Worm (Caenorhabditis elegans): ENCODE data around the gene trx-2.

trx-2 gene

DNA sequence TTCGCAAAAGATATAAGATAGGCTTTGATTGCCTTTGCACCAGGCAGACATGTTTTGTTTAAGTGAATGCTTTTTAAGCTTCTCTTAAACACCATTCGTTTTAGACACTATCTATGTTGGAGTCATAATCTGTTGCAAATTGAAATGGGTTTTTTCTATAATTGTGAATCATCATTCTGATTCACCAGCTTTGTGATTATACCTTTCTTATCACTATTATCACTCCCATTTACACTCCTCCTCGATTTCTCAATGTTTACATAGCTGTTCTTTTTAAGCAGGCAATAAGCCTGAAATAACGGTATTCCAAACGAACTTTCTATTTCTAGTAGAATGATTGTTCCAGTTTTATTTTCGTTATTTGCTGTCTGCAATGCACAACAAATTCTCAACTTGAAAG is 17.4 kb upstream of the trx-2 start, which contains the start of gene B0024.4:
TSS of gene B0024.4 (plus strand) at position 301 of the 400 bp plus-strand sequence.
- no peak for TF ChIP-seq npax-4 (tag; optimal IDR thresholded peaks at IDR 0.05)
- no peak for TF ChIP-seq Y22D7AL.16 (tag; optimal IDR thresholded peaks at IDR 0.05)
- no peak for TF ChIP-seq mec-3 (tag; optimal IDR thresholded peaks at IDR 0.05; ENCODE audit: borderline replicate concordance)
- no peak for TF ChIP-seq ceh-45 (GFP tag; IDR thresholded peaks at IDR 0.05)
- no peak for TF ChIP-seq ceh-48 (tag; optimal IDR thresholded peaks at IDR 0.05)
- no peak for TF ChIP-seq tbx-2 (tag; optimal IDR thresholded peaks at IDR 0.05)

DNA sequence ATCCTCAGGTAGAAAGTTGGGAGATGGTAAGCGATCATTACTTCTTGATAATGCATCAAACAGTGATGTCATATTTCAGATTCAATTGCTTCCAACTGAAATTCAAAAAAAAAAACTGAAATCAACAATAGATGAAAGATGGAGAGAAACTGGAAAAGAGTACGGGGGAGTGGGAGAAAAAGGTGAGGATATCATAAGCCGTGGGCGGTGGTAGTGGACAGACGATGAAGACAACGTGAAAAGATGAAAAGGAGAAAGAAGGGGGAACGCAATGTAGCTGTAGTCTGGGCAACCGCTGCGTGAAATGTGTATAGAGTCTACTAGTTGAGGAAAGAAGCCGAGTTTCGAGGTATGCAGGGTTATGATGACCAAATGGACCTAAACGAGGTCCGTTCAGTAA is 7.2 kb upstream of the trx-2 start, which contains the start of gene che-12:
TSS of gene che-12 (minus strand) at position 101 of the 400 bp plus-strand sequence.
- no peak for TF ChIP-seq C08G9.2 (tag; optimal IDR thresholded peaks at IDR 0.05)
- no peak for TF ChIP-seq syd-9 (tag; optimal IDR thresholded peaks at IDR 0.05)
- TF ChIP-seq sox-4 (tag; optimal IDR thresholded peaks at IDR 0.05): no peak
- no peak for TF ChIP-seq gmeb-2 (tag; optimal IDR thresholded peaks at IDR 0.05)
- TF ChIP-seq ttx-3 (tag; optimal IDR thresholded peaks at IDR 0.05): no peak
- no peak for TF ChIP-seq ceh-2 (tag; optimal IDR thresholded peaks at IDR 0.05)
- TF ChIP-seq ceh-14 (tag; optimal IDR thresholded peaks at IDR 0.05): no peak
- no peak for TF ChIP-seq ceh-48 (tag; optimal IDR thresholded peaks at IDR 0.05)
- no peak for TF ChIP-seq ceh-24 (tag; optimal IDR thresholded peaks at IDR 0.05)
- TF ChIP-seq pat-9 (tag; optimal IDR thresholded peaks at IDR 0.05): no peak
- no peak for TF ChIP-seq zip-5 (tag; optimal IDR thresholded peaks at IDR 0.05)
- no peak for TF ChIP-seq Y22D7AL.16 (tag; optimal IDR thresholded peaks at IDR 0.05)
- no peak for TF ChIP-seq fax-1 (tag; optimal IDR thresholded peaks at IDR 0.05)
- no peak for TF ChIP-seq ceh-30 (tag; optimal IDR thresholded peaks at IDR 0.05)
- no peak for TF ChIP-seq T23F11.4 (GFP tag; optimal IDR thresholded peaks at IDR 0.05)

DNA sequence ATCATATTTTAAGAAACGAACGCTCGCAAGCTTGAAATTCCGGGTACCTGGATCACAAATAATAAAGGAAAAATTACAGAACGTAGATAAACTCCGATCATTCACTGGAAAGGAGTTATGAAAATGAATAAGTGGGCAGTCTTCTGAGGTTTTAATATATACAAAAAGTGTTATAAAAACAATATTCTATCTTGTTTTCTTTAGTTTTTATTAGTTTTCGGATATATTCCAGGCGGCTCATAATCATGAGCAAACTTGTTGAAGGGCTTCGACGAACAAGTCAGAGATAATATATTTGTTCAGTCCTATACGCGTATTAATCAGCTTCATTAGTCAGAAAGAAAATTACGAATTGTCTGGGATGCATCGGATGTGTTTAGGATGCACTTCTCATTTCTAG is 518 bp upstream of the trx-2 start, which contains the start of gene gcy-6:
TSS of gene gcy-6 (minus strand) at position 101 of the 400 bp plus-strand sequence.
- TF ChIP-seq sox-2 (GFP tag; IDR thresholded peaks at IDR 0.05): no peak
- no peak for TF ChIP-seq elt-2 (tag; optimal IDR thresholded peaks at IDR 0.05)
- TF ChIP-seq madf-2 (tag; optimal IDR thresholded peaks at IDR 0.05): no peak
- TF ChIP-seq ceh-34 (tag; optimal IDR thresholded peaks at IDR 0.05): no peak
- no peak for TF ChIP-seq tbx-7 (tag; optimal IDR thresholded peaks at IDR 0.05)
- no peak for TF ChIP-seq nhr-232 (tag; optimal IDR thresholded peaks at IDR 0.05)
- no peak for TF ChIP-seq fkh-10 (GFP tag; optimal IDR thresholded peaks at IDR 0.05)
- no peak for TF ChIP-seq ceh-19 (GFP tag; optimal IDR thresholded peaks at IDR 0.05)
- TF ChIP-seq ets-4 (tag; optimal IDR thresholded peaks at IDR 0.05): no peak
- no peak for TF ChIP-seq eyg-1 (tag; optimal IDR thresholded peaks at IDR 0.05)
- no peak for TF ChIP-seq pha-2 (tag; optimal IDR thresholded peaks at IDR 0.05)
- no peak for TF ChIP-seq hlh-15 (tag; optimal IDR thresholded peaks at IDR 0.05)
- no peak for TF ChIP-seq hlh-8 (tag; optimal IDR thresholded peaks at IDR 0.05)
- TF ChIP-seq dve-1 (tag; optimal IDR thresholded peaks at IDR 0.05): no peak
- TF ChIP-seq hlh-30 (tag; optimal IDR thresholded peaks at IDR 0.05; ENCODE audit: insufficient read depth): no peak
- TF ChIP-seq pag-3 (tag; optimal IDR thresholded peaks at IDR 0.05; ENCODE audit: borderline replicate concordance): no peak
- TF ChIP-seq pha-4 (tag; optimal IDR thresholded peaks at IDR 0.05): no peak
- no peak for TF ChIP-seq unc-42 (tag; optimal IDR thresholded peaks at IDR 0.05)
- no peak for TF ChIP-seq ceh-48 (tag; optimal IDR thresholded peaks at IDR 0.05)

DNA sequence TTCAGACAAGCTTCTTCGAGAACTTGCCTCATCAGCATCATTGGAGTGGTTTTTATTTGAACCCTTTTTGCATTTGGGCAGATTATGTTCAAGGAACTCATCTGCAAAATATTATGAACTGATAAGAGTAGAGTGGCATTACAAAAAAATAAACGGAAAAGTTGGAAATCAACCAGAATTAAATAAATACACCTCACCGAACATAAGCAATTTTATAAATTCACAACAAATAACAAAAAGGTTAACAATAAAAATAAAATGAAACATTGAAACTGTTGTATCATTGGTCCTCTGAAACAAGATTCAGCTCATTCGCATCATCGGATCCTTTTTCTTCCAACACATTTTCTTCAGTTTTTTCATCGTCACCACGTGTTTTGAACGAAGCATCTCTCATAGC is 2.8 kb downstream of the trx-2 start, which contains the start of gene asps-1:
TSS of gene asps-1 (minus strand) at position 101 of the 400 bp plus-strand sequence.
- TF ChIP-seq ceh-30 (tag; optimal IDR thresholded peaks at IDR 0.05) (no peak), T23F11.4 (GFP tag; optimal IDR thresholded peaks at IDR 0.05) (no peak), ceh-18 (tag; optimal IDR thresholded peaks at IDR 0.05) (no peak)

Data from whole organism, late embryonic.